Fruit fly (Drosophila melanogaster): Measurements from ENCODE around the gene CG10681.

The CG10681 gene

dm6 chr3L:12501249-12501648 is at the start of gene CG10681, which contains the start of gene CG10638:
TSS of gene CG10681 (plus strand) at chr3L:12501513.
TSS of gene CG10638 (minus strand) at chr3L:12501311.
- TF ChIP-seq CTCF (optimal IDR thresholded peaks at IDR 0.05) (no peak), CG8478 (optimal IDR thresholded peaks at IDR 0.05) (no peak)

DNA sequence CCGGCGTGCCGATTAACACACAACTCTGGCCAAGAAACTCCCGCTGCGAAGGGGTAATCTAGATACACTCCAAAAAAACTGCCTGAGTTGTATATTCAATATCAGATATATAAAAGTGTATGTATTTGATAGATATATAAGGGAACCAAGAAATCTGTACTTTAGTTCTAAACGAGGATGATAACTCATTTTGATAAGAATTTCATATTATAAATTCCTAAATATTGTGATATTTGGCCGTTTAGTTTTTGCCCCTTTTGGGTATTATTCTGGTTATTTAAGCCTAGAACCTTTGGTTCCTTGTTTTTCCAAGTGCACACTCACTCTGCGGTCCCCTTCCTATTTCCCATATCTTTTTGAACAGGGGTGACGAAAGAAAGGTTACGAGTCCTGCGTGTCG is 47.8 kb upstream of the CG10681 start:
- TF ChIP-seq CTCF (optimal IDR thresholded peaks at IDR 0.05): no peak
- TF ChIP-seq CG8478 (optimal IDR thresholded peaks at IDR 0.05): no peak

DNA sequence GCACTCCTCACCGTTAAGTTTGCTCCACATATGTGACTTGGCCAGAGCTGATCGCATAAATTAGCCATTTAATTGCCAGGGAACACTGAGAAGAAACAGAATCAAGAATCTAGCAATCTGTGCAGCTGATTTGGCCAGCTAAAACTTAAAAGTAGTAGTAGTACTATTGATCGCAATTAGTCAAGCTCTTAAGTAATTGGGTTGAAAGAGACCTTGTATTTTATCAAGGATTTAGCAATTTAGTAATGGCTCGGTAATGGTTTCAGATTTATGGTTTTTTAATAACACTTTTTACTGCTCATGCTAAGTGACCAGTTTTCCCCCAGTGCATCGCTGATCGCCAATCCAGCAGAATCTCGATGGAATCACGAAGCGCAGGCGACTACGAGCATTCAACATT is 46.3 kb upstream of the CG10681 start:
- TF ChIP-seq CTCF (optimal IDR thresholded peaks at IDR 0.05) (no peak), CG8478 (optimal IDR thresholded peaks at IDR 0.05) (no peak)

DNA sequence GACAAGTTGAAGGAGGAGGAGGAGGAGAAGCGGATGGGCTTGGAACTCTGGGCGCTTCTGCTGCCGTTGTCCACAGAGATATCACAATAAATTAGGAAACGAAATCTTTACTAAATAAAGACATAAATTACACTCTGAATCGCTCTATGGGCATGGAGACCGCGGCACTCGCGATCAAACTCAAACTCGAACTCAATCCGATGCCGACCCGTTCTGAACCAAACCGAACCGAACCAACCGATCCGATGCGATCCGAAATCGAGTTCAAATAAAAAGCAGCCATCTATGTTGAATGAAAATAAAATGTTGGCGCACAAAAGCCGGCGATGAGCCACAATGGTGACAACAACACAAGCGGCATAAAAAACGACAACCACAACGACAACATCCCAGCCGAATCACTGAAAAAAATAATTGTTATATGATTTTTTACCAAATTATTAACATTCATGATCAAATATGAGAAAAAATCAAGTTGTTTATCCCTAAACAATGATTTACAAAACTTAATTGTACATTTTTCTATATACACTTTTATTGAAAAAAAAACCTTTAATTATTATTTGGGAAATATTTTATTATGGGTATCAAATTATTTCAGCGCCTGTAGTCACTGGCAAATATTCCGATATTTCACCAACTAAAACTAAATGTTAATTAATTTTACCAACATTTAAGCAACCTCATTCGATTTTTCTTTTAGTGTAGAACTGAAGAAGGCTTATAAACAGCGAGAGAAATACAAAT is 44.2 kb upstream of the CG10681 start:
- no peak for TF ChIP-seq CTCF (optimal IDR thresholded peaks at IDR 0.05)
- TF ChIP-seq CG8478 (optimal IDR thresholded peaks at IDR 0.05): no peak

DNA sequence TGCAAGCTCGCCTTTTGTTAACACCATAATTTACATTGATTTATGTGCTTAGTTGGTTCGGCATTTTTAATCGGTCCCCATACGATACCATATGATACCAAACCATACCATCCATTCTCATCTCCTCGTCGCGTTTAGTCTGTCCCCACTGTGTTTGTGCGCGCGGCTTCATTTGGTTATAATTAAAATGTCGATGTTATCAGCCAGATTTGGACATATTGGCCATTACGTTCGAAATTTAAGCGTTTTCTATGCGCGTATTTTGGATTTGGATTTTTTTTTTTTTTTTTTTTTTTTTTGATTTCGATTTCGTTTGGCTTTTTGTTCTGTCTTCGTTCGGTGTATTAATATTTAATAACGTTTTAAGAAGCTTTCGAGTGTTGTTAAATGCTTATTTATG is 39.4 kb upstream of the CG10681 start:
- TF ChIP-seq CG8478 (optimal IDR thresholded peaks at IDR 0.05): no peak

- no peak for TF ChIP-seq CTCF (optimal IDR thresholded peaks at IDR 0.05)
- no peak for TF ChIP-seq CG8478 (optimal IDR thresholded peaks at IDR 0.05)
Observed at dm6 chr3L:12463580-12463979, 37.7 kb upstream of the CG10681 start.

dm6 chr3L:12465229-12465628 is 36.1 kb upstream of the CG10681 start:
- TF ChIP-seq CTCF (optimal IDR thresholded peaks at IDR 0.05): no peak
- TF ChIP-seq CG8478 (optimal IDR thresholded peaks at IDR 0.05): no peak

- TF ChIP-seq CG8478 (optimal IDR thresholded peaks at IDR 0.05): no peak
- peak; percentile 15 to 43 for TF ChIP-seq CTCF (optimal IDR thresholded peaks at IDR 0.05)
Observed at dm6 chr3L:12468016-12468415, 33.3 kb upstream of the CG10681 start, which contains the start of gene eyg. TSS of gene eyg (minus strand) at chr3L:12468021.

dm6 chr3L:12469684-12470083 is 31.6 kb upstream of the CG10681 start, which contains the start of gene CG32102:
TSS of gene CG32102 (minus strand) at chr3L:12469784.
- TF ChIP-seq CG8478 (optimal IDR thresholded peaks at IDR 0.05) (no peak), CTCF (optimal IDR thresholded peaks at IDR 0.05) (no peak)

dm6 chr3L:12470509-12470908 is 30.8 kb upstream of the CG10681 start:
- no peak for TF ChIP-seq CG8478 (optimal IDR thresholded peaks at IDR 0.05)
- no peak for TF ChIP-seq CTCF (optimal IDR thresholded peaks at IDR 0.05)

DNA sequence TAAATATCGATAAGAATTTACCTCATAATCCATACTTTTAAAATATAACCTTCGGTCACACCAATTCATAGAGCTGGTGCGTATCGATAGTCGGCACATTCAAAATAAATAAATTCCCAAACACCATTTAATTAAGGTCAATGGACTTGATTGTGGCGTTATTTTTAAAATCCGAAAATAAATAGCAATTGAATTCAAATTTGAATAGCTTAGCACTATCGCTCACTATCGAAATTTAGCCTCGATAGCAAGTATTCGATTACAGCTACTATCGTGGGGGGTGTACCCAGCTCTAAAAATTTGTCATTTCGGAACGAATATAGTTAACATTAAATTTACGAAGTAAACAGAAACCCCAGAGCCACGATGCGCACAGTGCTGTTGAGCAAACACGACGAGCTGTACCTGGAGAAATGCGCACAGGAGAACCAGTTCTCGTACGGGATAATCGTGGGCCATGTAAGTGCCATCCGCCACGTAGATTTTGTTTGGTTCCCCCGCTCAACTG is 29.8 kb upstream of the CG10681 start, which contains the start of gene CG10616:
Gene CG10616 (plus strand): TSS at position 258 of the 508 bp plus-strand sequence.
- TF ChIP-seq CTCF (optimal IDR thresholded peaks at IDR 0.05): peak in 1 of 2 experiments; percentile 9
- TF ChIP-seq CG8478 (optimal IDR thresholded peaks at IDR 0.05): no peak

DNA sequence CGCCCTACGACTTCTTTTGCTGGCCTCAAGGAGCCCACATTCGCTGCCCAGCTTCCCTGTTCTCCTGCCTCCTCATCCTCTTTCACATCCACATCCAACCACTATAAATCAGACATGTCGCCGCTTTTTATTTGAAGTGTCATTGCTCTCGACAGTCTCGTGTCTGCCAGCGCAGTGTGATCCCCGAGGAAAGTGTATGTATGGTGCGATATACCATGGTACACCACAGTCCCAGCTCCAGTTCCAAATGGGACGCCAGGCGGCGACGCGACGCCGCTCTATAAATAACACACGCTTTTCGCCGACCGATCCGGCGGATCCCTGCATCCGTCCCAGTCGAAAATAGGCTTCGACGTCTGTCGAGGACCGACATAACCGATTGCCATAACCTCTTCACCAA is 23.1 kb upstream of the CG10681 start:
- TF ChIP-seq CTCF (optimal IDR thresholded peaks at IDR 0.05) (peak in 1 of 2 experiments; percentile 4), CG8478 (optimal IDR thresholded peaks at IDR 0.05) (no peak)

DNA sequence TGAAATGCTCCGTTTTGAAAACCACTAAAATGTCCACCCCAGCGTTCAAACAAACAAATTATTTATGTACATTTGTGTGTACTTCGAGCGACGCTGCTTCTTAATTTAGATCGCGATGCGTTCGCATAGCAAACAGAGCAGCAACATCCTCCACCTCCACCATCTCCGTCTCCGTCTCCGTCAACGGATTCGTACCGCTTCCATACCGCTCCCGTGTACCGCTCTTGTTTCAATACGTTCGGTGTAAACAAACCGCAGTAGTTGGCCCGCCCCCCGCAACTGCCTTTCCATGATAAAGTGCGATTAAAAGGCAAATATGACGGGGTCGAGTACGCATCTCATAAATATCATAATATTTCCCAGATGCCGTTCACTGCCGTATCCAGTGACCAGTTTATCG is 19.1 kb upstream of the CG10681 start, which contains the start of gene CG33725:
Gene CG33725 (plus strand): TSS at position 364 of the 400 bp plus-strand sequence.
- no peak for TF ChIP-seq CG8478 (optimal IDR thresholded peaks at IDR 0.05)

DNA sequence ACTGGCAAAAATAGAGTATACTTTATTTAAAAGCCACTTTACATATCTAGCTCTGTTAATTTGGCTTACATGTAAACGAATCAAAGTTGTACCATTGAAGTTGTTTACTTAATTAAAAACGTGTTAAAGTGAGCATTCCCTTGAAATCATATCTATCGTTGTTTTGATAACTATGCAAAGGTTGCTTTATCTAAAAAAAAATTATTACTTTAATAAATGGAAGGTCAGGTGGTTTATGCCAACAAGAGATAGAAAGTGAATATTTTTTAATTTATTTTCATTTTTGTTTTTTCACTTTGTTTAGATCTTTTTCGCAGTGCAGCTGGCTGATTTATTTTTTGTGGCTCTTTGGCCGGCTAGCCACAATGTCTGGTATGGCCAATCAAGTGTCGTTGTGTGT is 18.4 kb upstream of the CG10681 start:
- TF ChIP-seq CG8478 (optimal IDR thresholded peaks at IDR 0.05) (no peak), CTCF (optimal IDR thresholded peaks at IDR 0.05) (no peak)

DNA sequence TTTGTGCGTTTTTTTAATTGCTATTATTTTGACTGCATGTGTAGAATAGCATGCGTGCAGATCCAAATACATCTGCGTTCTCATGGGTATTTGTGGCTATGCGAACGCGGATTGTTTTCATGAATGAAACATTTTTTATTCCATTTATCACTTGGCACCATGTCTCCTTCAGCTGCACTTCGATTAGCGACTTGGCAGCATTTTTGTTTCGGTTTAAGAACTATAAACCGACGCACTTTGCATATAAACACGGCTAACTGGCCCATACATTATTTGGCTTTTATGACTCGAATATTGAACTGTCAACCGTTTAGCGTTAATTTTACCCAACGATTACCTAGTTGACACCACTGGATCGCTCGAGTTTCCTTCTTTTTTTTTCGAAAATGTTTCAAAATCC is 16.8 kb upstream of the CG10681 start:
- TF ChIP-seq CTCF (optimal IDR thresholded peaks at IDR 0.05) (no peak), CG8478 (optimal IDR thresholded peaks at IDR 0.05) (no peak)

DNA sequence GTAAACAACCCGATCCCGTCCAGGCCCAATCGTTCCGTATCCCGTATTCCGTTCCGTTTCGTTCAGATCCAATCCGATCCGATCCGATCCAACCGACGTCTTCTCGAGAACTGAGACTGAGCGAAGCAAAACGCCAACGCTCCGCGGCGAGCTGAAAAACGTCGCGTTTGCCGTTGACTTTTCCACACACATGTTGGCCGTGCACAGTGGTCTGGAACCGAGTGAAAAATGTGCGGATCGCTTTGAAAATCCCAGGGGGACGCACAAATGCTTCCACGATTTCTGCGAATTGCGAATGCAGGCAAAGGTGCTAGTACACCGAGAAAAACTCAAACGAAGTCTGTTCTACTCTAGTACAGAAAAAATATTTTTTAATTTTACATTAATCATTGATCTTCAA is 16.4 kb upstream of the CG10681 start, which contains the start of gene CG10663:
Gene CG10663 (minus strand): TSS at position 88 of the 400 bp plus-strand sequence.
- TF ChIP-seq CTCF (optimal IDR thresholded peaks at IDR 0.05): no peak
- TF ChIP-seq CG8478 (optimal IDR thresholded peaks at IDR 0.05): no peak
